Fruit fly (Drosophila melanogaster): ENCODE measurements around the gene CG17982.

DNA sequence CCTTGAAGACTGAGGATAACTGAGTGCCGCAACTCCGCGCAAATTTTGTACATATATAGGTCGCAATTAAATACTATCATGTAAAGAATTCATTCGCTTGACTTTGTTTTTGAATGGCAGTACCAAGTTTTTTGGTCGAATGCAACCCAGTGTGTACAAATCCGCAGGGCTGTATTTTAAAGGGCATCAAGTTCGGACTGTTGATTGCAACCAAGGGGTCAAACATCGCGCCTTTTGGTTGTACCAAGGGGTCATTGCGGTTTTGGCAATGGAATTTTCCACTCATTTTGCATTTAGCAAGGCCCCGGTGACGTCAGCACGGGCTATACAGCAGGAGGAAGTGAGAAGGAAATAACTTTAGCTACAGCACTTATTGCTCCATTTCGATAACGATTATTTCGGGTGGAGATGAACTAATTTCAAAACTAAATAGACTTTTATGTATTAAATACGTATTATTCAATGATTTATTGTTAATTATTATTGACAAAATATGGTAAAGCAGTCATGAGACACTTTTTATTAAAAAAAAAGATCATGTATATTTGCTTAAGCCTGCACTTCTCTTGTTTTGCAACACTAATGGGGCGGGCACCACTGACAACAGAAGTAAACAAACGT, 11.8 kb downstream of the CG17982 start, which contains the start of gene CG10958:
- TF ChIP-seq CG32121 (GFP tag; IDR thresholded peaks at IDR 0.05) (peak; percentile 54), CG34367 (tag; optimal IDR thresholded peaks at IDR 0.05) (no peak), CG12605 (GFP tag; IDR thresholded peaks at IDR 0.05) (0 out of 2 replicates have a peak, but pooled peaks have one; percentile 15), D1 (tag; optimal IDR thresholded peaks at IDR 0.05) (no peak), CG9948 (tag; optimal IDR thresholded peaks at IDR 0.05) (peak; percentile 28), CG13204 (GFP tag; optimal IDR thresholded peaks at IDR 0.05) (no peak), fd96Ca (GFP tag; IDR thresholded peaks at IDR 0.05) (peak; percentile 48; the same call in 2 of the 3 replicates), EcR (GFP tag; optimal IDR thresholded peaks at IDR 0.05) (peak; percentile 4), CG17806 (tag; optimal IDR thresholded peaks at IDR 0.05) (peak; percentile 40), CG4496 (GFP tag; IDR thresholded peaks at IDR 0.05) (peak; percentile 54), CG15710 (tag; optimal IDR thresholded peaks at IDR 0.05) (peak; percentile 20)

All from whole organism, pupa.